Worm (Caenorhabditis elegans) whole organism, late embryonic: ENCODE data around the gene gop-1.

Experiments used
- K09A11.1 ChIP-seq: sonication (generic microtip); optimal IDR thresholded peaks from 2 replicates; lab custom pipeline; 2017; ENCODE audit warnings: antibody characterized with exemption, mild to moderate bottlenecking, missing genetic modification characterization, missing compliant biosample characterization; ENCODE audit not compliant: insufficient read depth
- dve-1 ChIP-seq: sonication (generic microtip); optimal IDR thresholded peaks from 2 replicates; lab custom pipeline; 2017; ENCODE audit warnings: antibody characterized with exemption, mild to moderate bottlenecking, missing genetic modification characterization, missing compliant biosample characterization
- elt-2 ChIP-seq: sonication (generic microtip); optimal IDR thresholded peaks from 2 replicates; lab custom pipeline; 2016; ENCODE audit warnings: missing genetic modification reagents, missing genetic modification characterization, missing compliant biosample characterization
- fax-1 ChIP-seq: sonication (generic microtip); optimal IDR thresholded peaks from 2 replicates; lab custom pipeline; 2016; ENCODE audit warnings: missing genotype, missing genetic modification characterization, missing compliant biosample characterization
- npax-4 ChIP-seq: sonication (generic microtip); optimal IDR thresholded peaks from 2 replicates; lab custom pipeline; 2016; ENCODE audit warnings: missing genetic modification characterization, missing compliant biosample characterization
- odd-2 ChIP-seq: sonication (generic microtip); optimal IDR thresholded peaks from 2 replicates; lab custom pipeline; 2017; ENCODE audit warnings: antibody characterized with exemption, mild to moderate bottlenecking, missing genetic modification characterization, missing compliant biosample characterization
- pat-9 ChIP-seq: fragments of 200-800 bp; sonication (Bioruptor generic); optimal IDR thresholded peaks from 2 replicates; lab custom pipeline; 2018; ENCODE audit warnings: mild to moderate bottlenecking, missing genetic modification characterization, moderate library complexity, missing compliant biosample characterization
- pqm-1 ChIP-seq: sonication (generic microtip); optimal IDR thresholded peaks from 2 replicates; lab custom pipeline; 2016; ENCODE audit warnings: missing genetic modification characterization, missing compliant biosample characterization
- ttx-3 ChIP-seq: sonication (generic microtip); optimal IDR thresholded peaks from 2 replicates; lab custom pipeline; 2016; ENCODE audit warnings: missing genetic modification reagents, missing genetic modification characterization, missing compliant biosample characterization
- unc-55 ChIP-seq: sonication (generic microtip); optimal IDR thresholded peaks from 2 replicates; lab custom pipeline; 2017; ENCODE audit warnings: missing biosample characterization, missing genetic modification reagents, missing genetic modification characterization

ce11 chrIII:5228839-5229238, 25.4 kb upstream of the gop-1 start:
- no peak for TF ChIP-seq unc-55 (GFP tag; lab: Kevin White, UChicago)
- no peak for TF ChIP-seq pqm-1 (tag; lab: Kevin White, UChicago)
- no peak for TF ChIP-seq ttx-3 (tag; lab: Kevin White, UChicago)
- no peak for TF ChIP-seq elt-2 (tag; lab: Kevin White, UChicago)
- no peak for TF ChIP-seq fax-1 (tag; lab: Kevin White, UChicago)
- TF ChIP-seq K09A11.1 (tag; lab: Kevin White, UChicago) = no peak
- TF ChIP-seq npax-4 (tag; lab: Kevin White, UChicago) = no peak
- TF ChIP-seq pat-9 = no peak
- no peak for TF ChIP-seq odd-2
- no peak for TF ChIP-seq dve-1
